Fruit fly (Drosophila melanogaster) Kc167 (cell line): Measurements from ENCODE around the gene Dhc1.

Experiments used
- Myc ChIP-seq: fragments of >200 bp; optimal IDR thresholded peaks from 2 replicates; lab custom pipeline; 2017; ENCODE audit warnings: missing external identifiers
- Sin3A ChIP-seq: fragments of >200 bp; optimal IDR thresholded peaks from 2 replicates; lab custom pipeline; 2018; ENCODE audit warnings: missing external identifiers
- insv ChIP-seq: fragments of >200 bp; optimal IDR thresholded peaks from 3 replicates; lab custom pipeline; 2018; ENCODE audit warnings: missing external identifiers
- psq ChIP-seq: fragments of >200 bp; optimal IDR thresholded peaks from 2 replicates; lab custom pipeline; 2017; ENCODE audit warnings: missing external identifiers
- ttk ChIP-seq: sonication (Bioruptor generic); optimal IDR thresholded peaks from 2 replicates; lab custom pipeline; 2017; ENCODE audit warnings: missing external identifiers

DNA sequence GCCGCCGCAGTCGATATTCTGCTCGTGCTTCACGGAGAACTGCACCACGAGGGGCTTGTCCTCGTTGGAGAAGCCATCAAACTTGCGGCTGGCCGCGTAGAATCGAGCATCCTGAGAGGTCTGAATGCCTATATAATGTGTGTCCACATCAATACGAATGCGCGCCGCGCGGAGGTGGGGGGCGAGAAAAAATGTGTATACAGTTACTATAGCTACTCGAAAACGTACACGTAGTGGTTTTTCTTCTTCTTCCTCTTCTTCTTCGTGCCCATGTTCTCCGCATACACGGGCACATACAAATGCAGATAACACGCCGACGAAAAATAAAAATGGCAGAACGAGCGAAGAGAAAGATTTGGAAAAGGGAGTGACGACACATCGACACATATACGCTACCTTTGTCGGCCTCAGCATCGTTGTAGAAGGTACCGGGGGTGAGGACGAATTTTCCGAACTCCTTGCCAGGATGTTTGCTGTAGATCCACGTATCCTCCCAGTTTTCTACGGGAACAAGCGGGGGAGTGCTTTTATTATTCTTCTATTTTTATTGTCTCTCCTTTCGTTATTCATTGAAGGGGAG, 44.3 kb downstream of the Dhc1 start:
- TF ChIP-seq Myc (lab: Kevin White, UChicago), result no peak
- TF ChIP-seq insv (lab: Kevin White, UChicago), result no peak
- TF ChIP-seq Sin3A (lab: Kevin White, UChicago), result no peak
- no peak for TF ChIP-seq psq (lab: Kevin White, UChicago)
- no peak for TF ChIP-seq ttk (lab: Kevin White, UChicago)
